Worm (Caenorhabditis elegans): ENCODE data around the gene agr-1.
A peak's percentile ranks its signal among the peaks of the same experiment; 100 is the strongest.

- no peak for TF ChIP-seq egl-27 (tag; optimal IDR thresholded peaks at IDR 0.05)
- TF ChIP-seq nhr-77 (tag; optimal IDR thresholded peaks at IDR 0.05), result peak; percentile 51
- no peak for TF ChIP-seq ama-1 (optimal IDR thresholded peaks at IDR 0.05)
- TF ChIP-seq ztf-11 (tag; optimal IDR thresholded peaks at IDR 0.05), result no peak
- TF ChIP-seq mdl-1 (tag; optimal IDR thresholded peaks at IDR 0.05), result peak in 1 of 2 experiments; percentile 57
- no peak for TF ChIP-seq nhr-76 (tag; optimal IDR thresholded peaks at IDR 0.05)
- TF ChIP-seq daf-19 (GFP tag; conservative IDR thresholded peaks at IDR 0.05), result no peak
- no peak for TF ChIP-seq duxl-1 (tag; optimal IDR thresholded peaks at IDR 0.05; ENCODE audit: poor library complexity)
- TF ChIP-seq unc-62 (GFP tag; optimal IDR thresholded peaks at IDR 0.05 in 1 of 2), result peak in 1 of 2 experiments; percentile 90
- TF ChIP-seq unc-62 (tag; optimal IDR thresholded peaks at IDR 0.05), result no peak
Measured at ce11 chrII:6824524-6824923, 49.5 kb upstream of the agr-1 start.
